Worm (Caenorhabditis elegans) whole organism, L1 larva: Measurements from ENCODE around the gene D2024.5.

Experiments
- C34B4.2 ChIP-seq: sonication (generic microtip); optimal IDR thresholded peaks from 2 replicates; lab custom pipeline; 2017; ENCODE audit warnings: mild to moderate bottlenecking, missing genetic modification characterization, missing compliant biosample characterization
- F16B12.6 ChIP-seq: fragments of 150-350 bp; optimal IDR thresholded peaks from 2 replicates; lab custom pipeline; 2014; ENCODE audit warnings: missing biosample characterization, missing genetic modification characterization
- Y116A8C.19 ChIP-seq: sonication (generic microtip); optimal IDR thresholded peaks from 2 replicates; lab custom pipeline; 2016; ENCODE audit warnings: missing compliant biosample characterization, missing genetic modification characterization, borderline replicate concordance
- aha-1 ChIP-seq: fragments of 150-350 bp; optimal IDR thresholded peaks from 2 replicates; lab custom pipeline; 2014; ENCODE audit warnings: missing biosample characterization, missing genetic modification characterization
- ama-1 ChIP-seq: fragments of 150-350 bp; optimal IDR thresholded peaks from 2 replicates; lab custom pipeline; 2014
- ceh-8 ChIP-seq: fragments of 200-800 bp; sonication (Bioruptor generic); optimal IDR thresholded peaks from 2 replicates; lab custom pipeline; 2018; ENCODE audit warnings: mild to moderate bottlenecking, missing genetic modification characterization, moderate library complexity, missing compliant biosample characterization
- ceh-82 ChIP-seq, 3 experiments: fragments of 150-350 bp in 1 of 3; sonication (generic microtip) in 2 of 3; optimal IDR thresholded peaks; 2 replicates each; lab custom pipeline; 2014 to 2017; ENCODE audit warnings: missing biosample characterization in 3 of 3, missing genetic modification characterization in 3 of 3
- ceh-90 ChIP-seq: sonication (generic microtip); optimal IDR thresholded peaks from 2 replicates; lab custom pipeline; 2016; ENCODE audit warnings: missing genetic modification characterization, missing compliant biosample characterization
- dsc-1 ChIP-seq: sonication (generic microtip); optimal IDR thresholded peaks from 2 replicates; lab custom pipeline; 2016; ENCODE audit warnings: mild to moderate bottlenecking, missing genetic modification characterization, missing compliant biosample characterization
- efl-1 ChIP-seq, 4 experiments: fragments of 150-350 bp; optimal IDR thresholded peaks in 3 of 4; peaks in 1 of 4; 1 replicate in 1 of 4; 2 replicates in 3 of 4; lab custom pipeline; 2014; ENCODE audit warnings: missing biosample characterization in 2 of 4, missing genetic modification characterization in 2 of 4, missing genetic modification reagents in 2 of 4
- egl-13 ChIP-seq: sonication (generic microtip); optimal IDR thresholded peaks from 2 replicates; lab custom pipeline; 2016; ENCODE audit warnings: missing genotype, missing genetic modification reagents, missing genetic modification characterization, missing compliant biosample characterization
- elt-2 ChIP-seq: sonication (generic microtip); optimal IDR thresholded peaks from 2 replicates; lab custom pipeline; 2016; ENCODE audit warnings: missing genetic modification characterization, mild to moderate bottlenecking, inconsistent platforms, missing compliant biosample characterization, missing genetic modification reagents
- elt-3 ChIP-seq, 6 experiments: fragments of 150-350 bp in 1 of 6; sonication (generic microtip); optimal IDR thresholded peaks; 2 replicates each; lab custom pipeline; 2017 to 2018; ENCODE audit warnings: missing biosample characterization in 6 of 6, missing genetic modification characterization in 6 of 6, inconsistent platforms in 1 of 6
- fkh-10 ChIP-seq: sonication (generic microtip); optimal IDR thresholded peaks from 2 replicates; lab custom pipeline; 2017; ENCODE audit warnings: missing biosample characterization, missing genetic modification reagents, missing genetic modification characterization
- fos-1 ChIP-seq: fragments of 150-350 bp; optimal IDR thresholded peaks from 2 replicates; lab custom pipeline; 2014; ENCODE audit warnings: missing biosample characterization, missing genetic modification characterization
- hlh-17 ChIP-seq: fragments of 200-800 bp; sonication (Bioruptor generic); optimal IDR thresholded peaks from 2 replicates; lab custom pipeline; 2018; ENCODE audit warnings: missing genetic modification characterization, mild to moderate bottlenecking, missing compliant biosample characterization, moderate library complexity, borderline replicate concordance
- hlh-4 ChIP-seq: sonication (generic microtip); optimal IDR thresholded peaks from 2 replicates; lab custom pipeline; 2016; ENCODE audit warnings: mild to moderate bottlenecking, missing genetic modification characterization, missing compliant biosample characterization
- jun-1 ChIP-seq: fragments of 150-350 bp; optimal IDR thresholded peaks from 2 replicates; lab custom pipeline; 2014; ENCODE audit warnings: missing biosample characterization, missing genetic modification reagents, missing genetic modification characterization
- lin-15B ChIP-seq: fragments of 150-350 bp; sonication (generic microtip); optimal IDR thresholded peaks from 3 replicates; lab custom pipeline; 2014; ENCODE audit warnings: missing biosample characterization, missing genetic modification characterization
- lin-35 ChIP-seq, 2 experiments: fragments of 150-350 bp; optimal IDR thresholded peaks; 2 replicates each; lab custom pipeline; 2014; ENCODE audit warnings: missing biosample characterization in 2 of 2, missing genetic modification characterization in 2 of 2, missing genetic modification reagents in 2 of 2
- lir-3 ChIP-seq: sonication (generic microtip); optimal IDR thresholded peaks from 2 replicates; lab custom pipeline; 2016; ENCODE audit warnings: mild to moderate bottlenecking, missing genetic modification characterization, moderate library complexity, missing compliant biosample characterization; ENCODE audit not compliant: poor library complexity
- lsy-2 ChIP-seq, 2 experiments: fragments of 150-350 bp; optimal IDR thresholded peaks; 2 replicates each; lab custom pipeline; 2014; ENCODE audit warnings: missing biosample characterization in 2 of 2, missing genetic modification characterization in 2 of 2
- mdl-1 ChIP-seq, 2 experiments: fragments of 150-350 bp; optimal IDR thresholded peaks; 2 replicates each; lab custom pipeline; 2014 to 2017; ENCODE audit warnings: missing biosample characterization in 2 of 2, missing genetic modification characterization in 2 of 2, inconsistent platforms in 1 of 2
- mef-2 ChIP-seq: fragments of 150-350 bp; optimal IDR thresholded peaks from 2 replicates; lab custom pipeline; 2014; ENCODE audit warnings: missing biosample characterization, missing genetic modification characterization
- mep-1 ChIP-seq: fragments of 150-350 bp; optimal IDR thresholded peaks from 2 replicates; lab custom pipeline; 2014; ENCODE audit warnings: missing biosample characterization, missing genetic modification characterization
- nhr-11 ChIP-seq: fragments of 150-350 bp; optimal IDR thresholded peaks from 2 replicates; lab custom pipeline; 2014; ENCODE audit warnings: missing biosample characterization, missing genetic modification characterization
- nhr-12 ChIP-seq: sonication (generic microtip); optimal IDR thresholded peaks from 2 replicates; lab custom pipeline; 2017; ENCODE audit warnings: missing biosample characterization, missing genetic modification characterization
- nhr-19 ChIP-seq: fragments of 200-800 bp; sonication (Bioruptor generic); conservative IDR thresholded peaks from 2 replicates; pipeline ENCODE4 v1.3.6; 2022; ENCODE audit warnings: missing genetic modification characterization, missing compliant biosample characterization
- nhr-237 ChIP-seq: fragments of 150-350 bp; optimal IDR thresholded peaks from 2 replicates; lab custom pipeline; 2014; ENCODE audit warnings: missing biosample characterization, missing genetic modification characterization
- nhr-28 ChIP-seq: fragments of 150-350 bp; optimal IDR thresholded peaks from 2 replicates; lab custom pipeline; 2014; ENCODE audit warnings: missing biosample characterization, missing genetic modification characterization
- nhr-76 ChIP-seq: sonication (generic microtip); optimal IDR thresholded peaks from 2 replicates; lab custom pipeline; 2017; ENCODE audit warnings: missing biosample characterization, missing genetic modification characterization
- nhr-85 ChIP-seq: sonication (generic microtip); peaks from one replicate; lab custom pipeline; 2016; ENCODE audit warnings: missing genetic modification characterization, inconsistent platforms, missing compliant biosample characterization
- nhr-90 ChIP-seq: sonication (generic microtip); optimal IDR thresholded peaks from 2 replicates; lab custom pipeline; 2016; ENCODE audit warnings: mild to moderate bottlenecking, missing genetic modification characterization, missing compliant biosample characterization; ENCODE audit not compliant: poor library complexity
- pag-3 ChIP-seq: sonication (generic microtip); optimal IDR thresholded peaks from 2 replicates; lab custom pipeline; 2017; ENCODE audit warnings: missing genetic modification characterization, mild to moderate bottlenecking, missing compliant biosample characterization, antibody characterized with exemption, borderline replicate concordance; ENCODE audit not compliant: insufficient read depth
- pax-3 ChIP-seq: fragments of 200-800 bp; sonication (Bioruptor generic); optimal IDR thresholded peaks from 2 replicates; lab custom pipeline; 2018; ENCODE audit warnings: mild to moderate bottlenecking, missing genetic modification characterization, moderate library complexity, missing compliant biosample characterization
- rnt-1 ChIP-seq: sonication (generic microtip); optimal IDR thresholded peaks from 2 replicates; lab custom pipeline; 2016; ENCODE audit warnings: mild to moderate bottlenecking, missing genetic modification characterization, moderate library complexity, missing compliant biosample characterization
- snpc-4 ChIP-seq: fragments of 150-350 bp; optimal IDR thresholded peaks from 2 replicates; lab custom pipeline; 2014; ENCODE audit warnings: missing biosample characterization, missing genetic modification characterization
- sptf-1 ChIP-seq: fragments of 150-350 bp; optimal IDR thresholded peaks from 2 replicates; lab custom pipeline; 2014; ENCODE audit warnings: missing biosample characterization, missing genetic modification characterization
- tbx-2 ChIP-seq: sonication (generic microtip); optimal IDR thresholded peaks from 2 replicates; lab custom pipeline; 2016; ENCODE audit warnings: missing genetic modification characterization, missing compliant biosample characterization
- tlp-1 ChIP-seq: fragments of 150-350 bp; optimal IDR thresholded peaks from 2 replicates; lab custom pipeline; 2014; ENCODE audit warnings: missing biosample characterization, missing genetic modification characterization
- unc-130 ChIP-seq: fragments of 150-350 bp; optimal IDR thresholded peaks from 2 replicates; lab custom pipeline; 2017; ENCODE audit warnings: missing biosample characterization, missing genetic modification characterization, inconsistent platforms
- unc-98 ChIP-seq: fragments of 200-800 bp; sonication (Bioruptor generic); IDR thresholded peaks from 2 replicates; pipeline ENCODE4 v1.3.6; 2022; ENCODE audit warnings: missing genetic modification characterization, missing compliant biosample characterization

The D2024.5 gene

DNA sequence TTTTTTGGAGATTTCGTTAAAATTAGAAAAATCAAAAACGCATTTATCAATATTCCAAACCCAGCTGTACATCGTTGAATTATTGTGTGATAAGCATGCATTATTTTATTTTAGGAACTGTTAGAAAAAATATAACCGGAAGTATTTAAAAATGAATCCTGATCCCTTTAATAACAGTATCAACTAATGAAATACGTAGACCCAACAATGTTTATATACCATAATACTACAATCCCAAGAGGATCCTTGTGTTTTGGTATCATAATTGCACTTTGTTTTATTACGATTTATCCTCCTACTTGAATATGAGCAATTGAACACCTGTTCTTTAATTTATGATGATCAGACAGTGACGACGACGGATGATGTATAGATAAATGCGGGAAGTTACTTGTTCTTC lies 41.4 kb downstream of the D2024.5 start, which contains the start of gene str-249:
Gene str-249, minus strand, starts transcription at position 101 of the 400 bp plus-strand sequence.
- TF ChIP-seq lin-15B, result no peak
- TF ChIP-seq fos-1 (tag; lab: Kevin White, UChicago), result no peak
- TF ChIP-seq nhr-237 (tag; lab: Kevin White, UChicago), result no peak
- TF ChIP-seq nhr-11, result no peak
- TF ChIP-seq hlh-17, result no peak
- no peak for TF ChIP-seq snpc-4 (tag; lab: Kevin White, UChicago)
- TF ChIP-seq pag-3 (tag; lab: Kevin White, UChicago), result no peak
- TF ChIP-seq C34B4.2 (tag; lab: Kevin White, UChicago), result no peak
- TF ChIP-seq pax-3 (tag; lab: Kevin White, UChicago), result no peak
- TF ChIP-seq unc-98 (GFP tag; lab: Robert Waterston, UW), result no peak
- TF ChIP-seq ceh-8 (GFP tag; lab: Kevin White, UChicago), result no peak
- no peak for TF ChIP-seq Y116A8C.19 (tag; lab: Kevin White, UChicago)
- no peak for TF ChIP-seq ceh-90 (tag; lab: Kevin White, UChicago)
- no peak for TF ChIP-seq nhr-28 (tag; lab: Kevin White, UChicago)
- TF ChIP-seq mef-2, result no peak
- no peak for TF ChIP-seq dsc-1 (tag; lab: Kevin White, UChicago)
- TF ChIP-seq lsy-2 (tag; optimal IDR thresholded peaks at IDR 0.05; lab: Kevin White, UChicago), result no peak
- TF ChIP-seq tlp-1 (tag; lab: Kevin White, UChicago), result no peak

DNA sequence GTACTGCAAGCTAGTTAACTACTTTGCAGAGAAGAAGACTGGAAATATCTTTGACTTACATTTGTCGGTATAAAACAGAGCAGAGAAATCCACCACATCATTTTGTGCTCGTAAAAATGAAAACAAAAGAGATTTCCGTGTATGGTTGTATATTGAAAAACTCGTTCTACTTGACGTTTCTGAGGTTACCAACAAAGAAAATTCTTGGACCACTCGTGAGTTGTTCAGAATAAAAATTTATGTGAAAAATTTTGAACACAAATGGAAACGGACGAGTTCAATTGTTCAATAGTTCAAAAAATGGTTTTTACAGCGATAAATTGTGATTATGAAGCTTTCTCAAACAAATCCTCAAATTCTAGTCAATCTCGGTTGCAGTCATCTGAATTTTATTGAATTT lies 43.5 kb downstream of the D2024.5 start, which contains the start of gene clec-179:
Gene clec-179, minus strand, starts transcription at position 101 of the 400 bp plus-strand sequence.
- TF ChIP-seq F16B12.6 (tag; lab: Kevin White, UChicago) (no peak), nhr-12 (tag; lab: Kevin White, UChicago) (no peak), nhr-19 (GFP tag; lab: Robert Waterston, UW) (no peak), lir-3 (no peak), elt-3 (tag; optimal IDR thresholded peaks at IDR 0.05; lab: Kevin White, UChicago) (no peak), jun-1 (tag; lab: Kevin White, UChicago) (no peak), fkh-10 (GFP tag; lab: Kevin White, UChicago) (no peak), ceh-82 (tag; optimal IDR thresholded peaks at IDR 0.05; lab: Kevin White, UChicago) (no peak), pax-3 (tag; lab: Kevin White, UChicago) (no peak), nhr-90 (tag; lab: Kevin White, UChicago) (no peak), ama-1 (lab: Kevin White, UChicago) (no peak)

DNA sequence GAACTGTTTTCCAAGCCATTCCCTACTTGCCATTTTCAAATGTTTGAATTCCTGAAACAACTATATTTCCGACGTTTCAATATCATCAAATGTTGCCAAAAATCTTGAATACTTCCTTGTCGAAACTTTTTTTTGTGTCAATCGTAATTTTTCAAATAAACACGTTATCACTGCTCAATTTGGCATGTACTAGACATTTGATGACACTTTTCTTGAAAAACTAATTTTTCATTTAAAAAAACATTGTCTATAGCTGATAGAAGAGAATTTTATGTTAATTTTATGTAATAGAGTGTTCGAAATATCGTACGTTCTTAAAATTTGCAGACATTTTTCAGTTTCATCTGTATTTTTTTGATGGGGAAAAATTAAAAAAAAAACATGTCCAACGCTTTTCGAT lies 45.3 kb downstream of the D2024.5 start:
- no peak for TF ChIP-seq sptf-1 (tag; lab: Kevin White, UChicago)
- TF ChIP-seq ceh-90 (tag; lab: Kevin White, UChicago), result no peak
- TF ChIP-seq nhr-85 (tag; lab: Kevin White, UChicago), result no peak
- TF ChIP-seq aha-1, result no peak
- TF ChIP-seq nhr-28 (tag; lab: Kevin White, UChicago), result no peak
- no peak for TF ChIP-seq mdl-1 (tag; optimal IDR thresholded peaks at IDR 0.05; lab: Kevin White, UChicago)
- no peak for TF ChIP-seq tbx-2 (tag; lab: Kevin White, UChicago)
- TF ChIP-seq nhr-90 (tag; lab: Kevin White, UChicago), result no peak
- no peak for TF ChIP-seq lin-35 (GFP tag; optimal IDR thresholded peaks at IDR 0.05; lab: Kevin White, UChicago)
- no peak for TF ChIP-seq elt-2 (tag; lab: Kevin White, UChicago)
- no peak for TF ChIP-seq tlp-1 (tag; lab: Kevin White, UChicago)
- TF ChIP-seq jun-1 (tag; lab: Kevin White, UChicago), result no peak
- TF ChIP-seq ama-1 (lab: Kevin White, UChicago), result no peak
- TF ChIP-seq unc-130 (tag; lab: Kevin White, UChicago), result no peak
- TF ChIP-seq fkh-10 (GFP tag; lab: Kevin White, UChicago), result no peak
- TF ChIP-seq, all 84 proteins: peak for 0

DNA sequence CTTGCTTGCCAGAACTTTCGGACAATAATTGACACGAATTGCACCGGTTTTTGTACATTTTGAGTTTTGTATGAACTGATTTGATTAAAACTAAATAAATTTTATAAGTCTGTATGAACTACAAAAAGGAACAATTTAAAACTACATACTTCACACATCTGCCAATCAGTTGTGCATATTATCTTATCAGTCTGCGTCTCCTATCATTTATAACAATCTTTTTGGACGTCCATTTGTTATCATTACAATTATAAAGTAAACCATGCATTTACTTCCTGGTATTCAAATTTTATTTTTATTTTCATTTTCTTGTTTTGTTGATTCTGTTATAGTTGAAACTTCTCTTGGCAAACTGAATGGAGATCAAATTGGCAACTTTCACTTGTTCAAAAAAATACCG lies 47.8 kb downstream of the D2024.5 start, which contains the start of gene cest-10:
Gene cest-10, plus strand, starts transcription at position 254 of the 400 bp plus-strand sequence.
- no peak for TF ChIP-seq egl-13 (tag; lab: Kevin White, UChicago)
- TF ChIP-seq tlp-1 (tag; lab: Kevin White, UChicago), result peak; percentile 32
- TF ChIP-seq hlh-4, result no peak
- TF ChIP-seq nhr-90 (tag; lab: Kevin White, UChicago), result no peak
- no peak for TF ChIP-seq rnt-1 (tag; lab: Kevin White, UChicago)
- no peak for TF ChIP-seq mdl-1 (tag; optimal IDR thresholded peaks at IDR 0.05; lab: Kevin White, UChicago)
- peak; percentile 13 for TF ChIP-seq jun-1 (tag; lab: Kevin White, UChicago)
- no peak for TF ChIP-seq nhr-76 (tag; lab: Kevin White, UChicago)
- no peak for TF ChIP-seq efl-1 (optimal IDR thresholded peaks at IDR 0.05; lab: Kevin White, UChicago)
- TF ChIP-seq efl-1 (GFP tag; optimal IDR thresholded peaks at IDR 0.05 in 1 of 2; lab: Kevin White, UChicago), result peak in 1 of 2 experiments; percentile 50
- TF ChIP-seq C34B4.2 (tag; lab: Kevin White, UChicago), result no peak
- TF ChIP-seq mep-1, result no peak
- peak; percentile 74 for TF ChIP-seq elt-2 (tag; lab: Kevin White, UChicago)
- TF ChIP-seq ceh-90 (tag; lab: Kevin White, UChicago), result no peak
- TF ChIP-seq hlh-17, result no peak
- no peak for TF ChIP-seq pax-3 (tag; lab: Kevin White, UChicago)
